Worm (Caenorhabditis elegans): ENCODE measurements around the gene C07D10.5.

DNA sequence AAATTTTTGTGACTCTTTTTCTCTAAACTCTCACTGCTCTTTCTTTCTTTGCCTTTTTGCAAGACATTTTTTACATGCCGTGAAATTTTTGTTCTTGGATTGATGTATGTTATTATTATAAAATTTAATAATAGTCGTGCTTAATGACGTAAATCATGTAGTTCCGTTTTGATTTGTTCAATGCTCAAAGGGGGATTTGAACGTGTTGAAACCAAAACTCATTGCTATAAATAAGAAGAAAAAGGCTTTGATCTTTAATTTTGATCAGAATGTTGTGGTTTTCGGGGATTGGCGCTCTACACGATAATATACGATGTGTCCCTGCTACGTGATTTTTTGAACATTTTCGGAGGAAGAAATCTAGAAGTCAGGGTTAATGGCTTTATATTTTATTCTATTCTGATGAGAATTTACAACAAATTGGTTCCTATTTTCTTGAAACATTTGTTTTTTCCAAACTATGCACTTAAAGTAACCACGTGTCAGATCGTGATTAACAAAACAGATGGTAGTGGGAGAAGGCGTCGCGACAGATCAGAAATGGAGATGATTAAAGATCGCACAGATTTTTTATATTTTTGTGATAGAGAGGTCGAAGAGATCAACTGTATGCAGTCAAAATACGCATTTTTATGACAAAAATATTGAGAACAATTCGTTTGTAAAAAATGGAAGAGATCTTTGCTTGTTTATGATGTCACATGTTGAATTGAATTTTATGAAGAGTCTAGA is 39.6 kb upstream of the C07D10.5 start:
- TF ChIP-seq ama-1 (optimal IDR thresholded peaks at IDR 0.05), result no peak
- TF ChIP-seq ceh-13 (GFP tag; optimal IDR thresholded peaks at IDR 0.05), result no peak
- no peak for TF ChIP-seq hmbx-1 (tag; optimal IDR thresholded peaks at IDR 0.05)

Data from whole organism, early embryonic.